Worm (Caenorhabditis elegans) whole organism, late embryonic: Measurements from ENCODE around the gene ZK666.15.

Experiments used
- C08G9.2 ChIP-seq: sonication (generic microtip); optimal IDR thresholded peaks from 2 replicates; lab custom pipeline; 2016; ENCODE audit warnings: mild to moderate bottlenecking, missing genetic modification characterization, moderate library complexity, missing compliant biosample characterization
- K02D7.2 ChIP-seq: sonication (generic microtip); optimal IDR thresholded peaks from 2 replicates; lab custom pipeline; 2017; ENCODE audit warnings: mild to moderate bottlenecking, missing genetic modification characterization, missing compliant biosample characterization
- T23F11.4 ChIP-seq: fragments of 200-800 bp; sonication (Bioruptor generic); optimal IDR thresholded peaks from 2 replicates; lab custom pipeline; 2018; ENCODE audit warnings: mild to moderate bottlenecking, missing genetic modification characterization, missing compliant biosample characterization
- ceh-18 ChIP-seq: sonication (generic microtip); optimal IDR thresholded peaks from 2 replicates; lab custom pipeline; 2016; ENCODE audit warnings: missing genetic modification characterization, missing compliant biosample characterization
- ceh-24 ChIP-seq: sonication (generic microtip); optimal IDR thresholded peaks from 2 replicates; lab custom pipeline; 2016; ENCODE audit warnings: mild to moderate bottlenecking, missing genetic modification characterization, missing compliant biosample characterization
- ceh-31 ChIP-seq: sonication (generic microtip); optimal IDR thresholded peaks from 2 replicates; lab custom pipeline; 2016; ENCODE audit warnings: missing genetic modification characterization, missing compliant biosample characterization
- ceh-34 ChIP-seq: sonication (generic microtip); optimal IDR thresholded peaks from 2 replicates; lab custom pipeline; 2016; ENCODE audit warnings: mild to moderate bottlenecking, missing genetic modification characterization, missing compliant biosample characterization
- ceh-45 ChIP-seq: fragments of 200-800 bp; sonication (Bioruptor generic); IDR thresholded peaks from 2 replicates; pipeline ENCODE4 v1.3.6; 2022; ENCODE audit warnings: missing genetic modification reagents, missing genetic modification characterization, missing compliant biosample characterization
- ceh-48 ChIP-seq: sonication (generic microtip); optimal IDR thresholded peaks from 2 replicates; lab custom pipeline; 2016; ENCODE audit warnings: missing genetic modification characterization, inconsistent platforms, missing compliant biosample characterization
- ceh-6 ChIP-seq: fragments of 200-800 bp; sonication (Bioruptor generic); optimal IDR thresholded peaks from 2 replicates; lab custom pipeline; 2018; ENCODE audit warnings: mild to moderate bottlenecking, missing genetic modification characterization, missing compliant biosample characterization
- che-1 ChIP-seq: sonication (generic microtip); optimal IDR thresholded peaks from 2 replicates; lab custom pipeline; 2016; ENCODE audit warnings: mild to moderate bottlenecking, missing genetic modification characterization, missing compliant biosample characterization
- elt-4 ChIP-seq: sonication (generic microtip); optimal IDR thresholded peaks from 2 replicates; lab custom pipeline; 2016; ENCODE audit warnings: missing genetic modification characterization, missing compliant biosample characterization
- eyg-1 ChIP-seq: sonication (generic microtip); optimal IDR thresholded peaks from 2 replicates; lab custom pipeline; 2016; ENCODE audit warnings: missing genotype, missing genetic modification characterization, missing compliant biosample characterization
- fax-1 ChIP-seq: sonication (generic microtip); optimal IDR thresholded peaks from 2 replicates; lab custom pipeline; 2016; ENCODE audit warnings: missing genotype, missing genetic modification characterization, missing compliant biosample characterization
- gmeb-2 ChIP-seq: sonication (generic microtip); optimal IDR thresholded peaks from 2 replicates; lab custom pipeline; 2016; ENCODE audit warnings: missing genetic modification characterization, inconsistent platforms, missing compliant biosample characterization
- hlh-6 ChIP-seq: sonication (generic microtip); optimal IDR thresholded peaks from 2 replicates; lab custom pipeline; 2016; ENCODE audit warnings: missing genotype, missing genetic modification characterization, missing compliant biosample characterization
- lim-6 ChIP-seq: sonication (generic microtip); optimal IDR thresholded peaks from 2 replicates; lab custom pipeline; 2016; ENCODE audit warnings: missing genetic modification characterization, missing compliant biosample characterization
- lin-11 ChIP-seq: fragments of 200-800 bp; sonication (Bioruptor generic); optimal IDR thresholded peaks from 2 replicates; lab custom pipeline; 2018; ENCODE audit warnings: mild to moderate bottlenecking, missing genetic modification characterization, missing compliant biosample characterization
- madf-2 ChIP-seq: sonication (generic microtip); optimal IDR thresholded peaks from 2 replicates; lab custom pipeline; 2017; ENCODE audit warnings: missing genetic modification characterization, missing compliant biosample characterization
- mec-3 ChIP-seq: sonication (generic microtip); optimal IDR thresholded peaks from 2 replicates; lab custom pipeline; 2016; ENCODE audit warnings: borderline replicate concordance, missing genetic modification characterization, missing compliant biosample characterization
- pat-9 ChIP-seq: fragments of 200-800 bp; sonication (Bioruptor generic); optimal IDR thresholded peaks from 2 replicates; lab custom pipeline; 2018; ENCODE audit warnings: mild to moderate bottlenecking, missing genetic modification characterization, moderate library complexity, missing compliant biosample characterization
- pha-4 ChIP-seq: fragments of 150-350 bp; optimal IDR thresholded peaks from 2 replicates; lab custom pipeline; 2018; ENCODE audit warnings: missing biosample characterization, missing genetic modification reagents, missing genetic modification characterization
- pros-1 ChIP-seq: fragments of 150-350 bp; optimal IDR thresholded peaks from 2 replicates; lab custom pipeline; 2014; ENCODE audit warnings: missing biosample characterization, missing genetic modification reagents, missing genetic modification characterization
- ref-2 ChIP-seq: sonication (generic microtip); optimal IDR thresholded peaks from 2 replicates; lab custom pipeline; 2016; ENCODE audit warnings: missing genetic modification characterization, missing compliant biosample characterization
- rnt-1 ChIP-seq: sonication (generic microtip); optimal IDR thresholded peaks from 2 replicates; lab custom pipeline; 2016; ENCODE audit warnings: missing genetic modification characterization, missing compliant biosample characterization
- sdc-2 ChIP-seq: sonication (generic microtip); optimal IDR thresholded peaks from 2 replicates; lab custom pipeline; 2016; ENCODE audit warnings: missing genotype, missing genetic modification characterization, missing compliant biosample characterization
- sox-2 ChIP-seq: fragments of 200-800 bp; sonication (Bioruptor generic); IDR thresholded peaks from 2 replicates; pipeline ENCODE4 v1.3.6; 2022; ENCODE audit warnings: missing genetic modification reagents, missing genetic modification characterization, missing compliant biosample characterization
- sox-4 ChIP-seq: sonication (generic microtip); optimal IDR thresholded peaks from 2 replicates; lab custom pipeline; 2017; ENCODE audit warnings: mild to moderate bottlenecking, missing genetic modification characterization, inconsistent platforms, missing compliant biosample characterization
- syd-9 ChIP-seq: sonication (generic microtip); optimal IDR thresholded peaks from 2 replicates; lab custom pipeline; 2016; ENCODE audit warnings: mild to moderate bottlenecking, missing genetic modification characterization, moderate library complexity, missing compliant biosample characterization
- tbx-2 ChIP-seq: sonication (generic microtip); optimal IDR thresholded peaks from 2 replicates; lab custom pipeline; 2016; ENCODE audit warnings: missing genetic modification characterization, missing compliant biosample characterization
- tbx-7 ChIP-seq: sonication (generic microtip); optimal IDR thresholded peaks from 2 replicates; lab custom pipeline; 2016; ENCODE audit warnings: missing genotype, missing genetic modification characterization, missing compliant biosample characterization
- ttx-3 ChIP-seq: sonication (generic microtip); optimal IDR thresholded peaks from 2 replicates; lab custom pipeline; 2016; ENCODE audit warnings: missing genetic modification reagents, missing genetic modification characterization, missing compliant biosample characterization
- unc-55 ChIP-seq: sonication (generic microtip); optimal IDR thresholded peaks from 2 replicates; lab custom pipeline; 2017; ENCODE audit warnings: missing biosample characterization, missing genetic modification reagents, missing genetic modification characterization
- zip-5 ChIP-seq: sonication (generic microtip); optimal IDR thresholded peaks from 2 replicates; lab custom pipeline; 2016; ENCODE audit warnings: missing genetic modification characterization, missing compliant biosample characterization
- ztf-16 ChIP-seq: sonication (generic microtip); optimal IDR thresholded peaks from 2 replicates; lab custom pipeline; 2017; ENCODE audit warnings: missing genetic modification characterization, missing compliant biosample characterization

The ZK666.15 gene

DNA sequence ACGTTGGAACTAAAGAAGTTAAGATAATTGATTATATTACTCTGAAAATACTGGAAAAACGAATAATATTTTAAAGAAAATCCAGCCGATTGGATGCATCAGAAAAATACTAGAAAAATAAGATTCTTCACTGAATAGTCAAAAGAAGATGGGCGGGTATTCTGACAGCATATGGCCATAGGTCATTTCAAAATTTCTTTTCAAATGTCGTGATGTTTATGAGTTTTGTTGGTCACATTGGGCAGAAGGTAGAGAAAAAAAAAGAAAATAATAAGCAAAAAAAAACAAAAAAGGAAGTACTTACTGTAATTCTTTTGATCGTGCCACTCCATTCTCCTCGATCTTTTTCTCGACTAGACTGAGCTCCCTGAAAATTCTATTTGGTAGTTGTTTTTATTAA lies 36.7 kb downstream of the ZK666.15 start, which contains the start of gene F59B10.5:
Gene F59B10.5, minus strand, starts transcription at position 101 of the 400 bp plus-strand sequence.
- no peak for TF ChIP-seq pat-9 (tag; lab: Kevin White, UChicago)
- no peak for TF ChIP-seq sox-4 (tag; lab: Kevin White, UChicago)

ce11 chrII:10524374-10524773 lies 37.5 kb downstream of the ZK666.15 start, which contains the start of gene F59B10.6:
TSS of gene F59B10.6 (minus strand) at chrII:10524474.
- TF ChIP-seq ceh-18 (tag; lab: Kevin White, UChicago) (no peak), K02D7.2 (tag; lab: Kevin White, UChicago) (no peak), tbx-7 (tag; lab: Kevin White, UChicago) (no peak), ceh-24 (tag; lab: Kevin White, UChicago) (no peak), lim-6 (no peak), eyg-1 (no peak), sox-2 (GFP tag; lab: Robert Waterston, UW) (no peak), ceh-45 (GFP tag; lab: Robert Waterston, UW) (no peak), pat-9 (tag; lab: Kevin White, UChicago) (no peak), unc-55 (GFP tag; lab: Kevin White, UChicago) (no peak), che-1 (no peak), ceh-34 (tag; lab: Kevin White, UChicago) (no peak), ztf-16 (no peak), mec-3 (no peak), sdc-2 (tag; lab: Kevin White, UChicago) (no peak), ceh-31 (tag; lab: Kevin White, UChicago) (no peak), madf-2 (tag; lab: Kevin White, UChicago) (no peak), pha-4 (tag; lab: Kevin White, UChicago) (no peak), ttx-3 (tag; lab: Kevin White, UChicago) (no peak)

- TF ChIP-seq lin-11 (tag; lab: Kevin White, UChicago) (no peak), ceh-6 (GFP tag; lab: Kevin White, UChicago) (no peak), ceh-48 (tag; lab: Kevin White, UChicago) (no peak), rnt-1 (tag; lab: Kevin White, UChicago) (no peak), ceh-34 (tag; lab: Kevin White, UChicago) (no peak), ceh-24 (tag; lab: Kevin White, UChicago) (no peak), syd-9 (tag; lab: Kevin White, UChicago) (no peak), zip-5 (tag; lab: Kevin White, UChicago) (no peak), T23F11.4 (GFP tag; lab: Kevin White, UChicago) (no peak), C08G9.2 (tag; lab: Kevin White, UChicago) (no peak), tbx-2 (no peak), pha-4 (tag; lab: Kevin White, UChicago) (no peak), pros-1 (tag; lab: Kevin White, UChicago) (no peak), elt-4 (no peak), gmeb-2 (tag; lab: Kevin White, UChicago) (no peak)
These were observed 38.3 kb downstream of the ZK666.15 start for ce11 chrII:10525134-10525533.

DNA sequence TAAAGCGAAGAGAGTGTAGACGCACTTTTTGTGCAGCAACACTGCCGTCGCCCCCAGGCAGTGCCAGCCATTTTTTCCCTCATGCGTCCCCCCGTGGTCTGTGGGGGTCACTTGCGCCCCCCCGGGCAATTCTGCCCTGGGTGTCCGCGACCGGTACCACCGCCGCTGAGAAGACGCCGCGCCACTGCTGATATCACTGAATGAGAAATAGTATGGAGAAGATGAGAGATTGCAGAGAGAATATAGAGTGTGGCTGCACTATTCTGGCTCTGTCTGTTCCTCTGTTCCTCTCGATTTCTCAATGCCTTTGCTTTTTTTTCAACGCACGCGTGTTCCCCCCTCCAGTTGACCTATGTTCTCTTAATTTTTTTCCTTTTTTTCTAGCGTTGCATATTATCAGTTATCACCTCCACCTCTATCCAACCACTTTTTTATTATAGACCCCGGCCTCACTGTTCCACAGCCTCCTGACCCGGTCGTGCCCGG lies 40.9 kb downstream of the ZK666.15 start, which contains the start of gene mab-10:
Gene mab-10, plus strand, starts transcription at position 436 of the 486 bp plus-strand sequence.
- TF ChIP-seq fax-1, result peak; percentile 14
- no peak for TF ChIP-seq ref-2 (tag; lab: Kevin White, UChicago)
- no peak for TF ChIP-seq T23F11.4 (GFP tag; lab: Kevin White, UChicago)
- peak; percentile 49 for TF ChIP-seq elt-4

- TF ChIP-seq K02D7.2 (tag; lab: Kevin White, UChicago) (no peak), hlh-6 (tag; lab: Kevin White, UChicago) (peak; percentile 19)
These were observed 42.4 kb downstream of the ZK666.15 start for ce11 chrII:10529218-10529751.
